Worm (Caenorhabditis elegans) whole organism, mixed stage, embryonic: ENCODE results near the gene F40F8.4.

Experiments
- M03D4.4 ChIP-seq: sonication (generic microtip); optimal IDR thresholded peaks from 2 replicates; lab custom pipeline; 2017; ENCODE audit warnings: mild to moderate bottlenecking, missing genetic modification characterization, missing compliant biosample characterization
- bed-3 ChIP-seq: fragments of 200-800 bp; sonication (Bioruptor generic); optimal IDR thresholded peaks from 3 replicates; lab custom pipeline; 2018; ENCODE audit warnings: mild to moderate bottlenecking, missing genetic modification characterization, moderate library complexity, missing compliant biosample characterization
- blmp-1 ChIP-seq: fragments of 150-350 bp; optimal IDR thresholded peaks from 2 replicates; lab custom pipeline; 2014; ENCODE audit warnings: missing biosample characterization, missing genetic modification characterization
- ceh-39 ChIP-seq: fragments of 150-350 bp; optimal IDR thresholded peaks from 2 replicates; lab custom pipeline; 2014; ENCODE audit warnings: missing biosample characterization, missing genetic modification characterization
- ceh-43 ChIP-seq: fragments of 200-800 bp; sonication (Bioruptor generic); optimal IDR thresholded peaks from 2 replicates; lab custom pipeline; 2018; ENCODE audit warnings: mild to moderate bottlenecking, missing genetic modification characterization, moderate library complexity, missing compliant biosample characterization
- ceh-83 ChIP-seq: fragments of 200-800 bp; sonication (Bioruptor generic); optimal IDR thresholded peaks from 2 replicates; lab custom pipeline; 2018; ENCODE audit warnings: mild to moderate bottlenecking, missing genetic modification characterization, missing compliant biosample characterization
- ces-1 ChIP-seq: fragments of 150-350 bp; optimal IDR thresholded peaks from 2 replicates; lab custom pipeline; 2014; ENCODE audit warnings: missing biosample characterization, missing genetic modification reagents, missing genetic modification characterization
- cnd-1 ChIP-seq: fragments of 200-800 bp; sonication (Bioruptor generic); optimal IDR thresholded peaks from 2 replicates; lab custom pipeline; 2018; ENCODE audit warnings: mild to moderate bottlenecking, missing genetic modification characterization, missing compliant biosample characterization
- drap-1 ChIP-seq: fragments of 200-800 bp; sonication (Bioruptor generic); optimal IDR thresholded peaks from 3 replicates; lab custom pipeline; 2018; ENCODE audit warnings: mild to moderate bottlenecking, missing genetic modification characterization, missing compliant biosample characterization
- elt-1 ChIP-seq: sonication (generic microtip); optimal IDR thresholded peaks from 2 replicates; lab custom pipeline; 2017; ENCODE audit warnings: missing genetic modification characterization, mild to moderate bottlenecking, missing compliant biosample characterization, antibody characterized with exemption, moderate library complexity, borderline replicate concordance; ENCODE audit not compliant: insufficient read depth
- flh-1 ChIP-seq: fragments of 200-800 bp; sonication (Bioruptor generic); optimal IDR thresholded peaks from 2 replicates; lab custom pipeline; 2018; ENCODE audit warnings: mild to moderate bottlenecking, missing genetic modification characterization, moderate library complexity, missing compliant biosample characterization
- ham-2 ChIP-seq: fragments of 200-800 bp; sonication (Bioruptor generic); optimal IDR thresholded peaks from 2 replicates; lab custom pipeline; 2018; ENCODE audit warnings: mild to moderate bottlenecking, missing genetic modification characterization, missing compliant biosample characterization
- hlh-1 ChIP-seq: fragments of 150-350 bp; optimal IDR thresholded peaks from 2 replicates; lab custom pipeline; 2014; ENCODE audit warnings: missing biosample characterization, missing genetic modification reagents, missing genetic modification characterization
- lin-13 ChIP-seq: fragments of 150-350 bp; optimal IDR thresholded peaks from 2 replicates; lab custom pipeline; 2014; ENCODE audit warnings: missing biosample characterization, missing genetic modification characterization
- lin-32 ChIP-seq: fragments of 200-800 bp; sonication (Bioruptor generic); optimal IDR thresholded peaks from 2 replicates; lab custom pipeline; 2018; ENCODE audit warnings: mild to moderate bottlenecking, missing genetic modification characterization, missing compliant biosample characterization
- lsy-2 ChIP-seq: fragments of 150-350 bp; optimal IDR thresholded peaks from 2 replicates; lab custom pipeline; 2014; ENCODE audit warnings: missing biosample characterization, missing genetic modification characterization
- mab-5 ChIP-seq: fragments of 150-350 bp; optimal IDR thresholded peaks from 2 replicates; lab custom pipeline; 2014; ENCODE audit warnings: missing biosample characterization, missing genetic modification characterization
- mep-1 ChIP-seq: fragments of 150-350 bp; optimal IDR thresholded peaks from 2 replicates; lab custom pipeline; 2017; ENCODE audit warnings: missing biosample characterization, missing genetic modification reagents, missing genetic modification characterization, inconsistent platforms
- mls-2 ChIP-seq: sonication (generic microtip); optimal IDR thresholded peaks from 2 replicates; lab custom pipeline; 2016; ENCODE audit warnings: mild to moderate bottlenecking, missing genetic modification characterization, moderate library complexity, missing compliant biosample characterization
- nhr-12 ChIP-seq: fragments of 150-350 bp; optimal IDR thresholded peaks from 2 replicates; lab custom pipeline; 2014; ENCODE audit warnings: missing biosample characterization, missing genetic modification characterization
- nhr-2 ChIP-seq: fragments of 150-350 bp; optimal IDR thresholded peaks from 2 replicates; lab custom pipeline; 2014; ENCODE audit warnings: missing biosample characterization, missing genetic modification characterization
- nhr-237 ChIP-seq: fragments of 150-350 bp; optimal IDR thresholded peaks from 2 replicates; lab custom pipeline; 2014; ENCODE audit warnings: missing biosample characterization, missing genetic modification characterization
- nhr-76 ChIP-seq: sonication (generic microtip); optimal IDR thresholded peaks from 2 replicates; lab custom pipeline; 2017; ENCODE audit warnings: missing biosample characterization, missing genetic modification characterization
- pha-4 ChIP-seq: fragments of 150-350 bp; optimal IDR thresholded peaks from 2 replicates; lab custom pipeline; 2018; ENCODE audit warnings: missing biosample characterization, missing genetic modification reagents, missing genetic modification characterization
- sem-2 ChIP-seq: fragments of 200-800 bp; sonication (Bioruptor generic); optimal IDR thresholded peaks from 2 replicates; lab custom pipeline; 2018; ENCODE audit warnings: mild to moderate bottlenecking, missing genetic modification characterization, missing compliant biosample characterization
- snpc-4 ChIP-seq: fragments of 150-350 bp; optimal IDR thresholded peaks from 2 replicates; lab custom pipeline; 2014; ENCODE audit warnings: missing biosample characterization, missing genetic modification characterization
- sptf-1 ChIP-seq: sonication (generic microtip); optimal IDR thresholded peaks from 2 replicates; lab custom pipeline; 2017; ENCODE audit warnings: mild to moderate bottlenecking, missing genetic modification characterization, moderate library complexity, missing compliant biosample characterization
- tbx-8 ChIP-seq: fragments of 200-800 bp; sonication (Bioruptor generic); optimal IDR thresholded peaks from 2 replicates; lab custom pipeline; 2018; ENCODE audit warnings: mild to moderate bottlenecking, missing genetic modification characterization, moderate library complexity, missing compliant biosample characterization
- unc-120 ChIP-seq: sonication (generic microtip); optimal IDR thresholded peaks from 2 replicates; lab custom pipeline; 2017; ENCODE audit warnings: missing genetic modification characterization, missing compliant biosample characterization; ENCODE audit not compliant: poor library complexity, severe bottlenecking
- unc-62 ChIP-seq: fragments of 150-350 bp; optimal IDR thresholded peaks from 2 replicates; lab custom pipeline; 2014; ENCODE audit warnings: missing biosample characterization, missing genetic modification reagents, missing genetic modification characterization
- ztf-11 ChIP-seq: fragments of 150-350 bp; optimal IDR thresholded peaks from 2 replicates; lab custom pipeline; 2014; ENCODE audit warnings: missing biosample characterization, missing genetic modification characterization

Gene F40F8.4

DNA sequence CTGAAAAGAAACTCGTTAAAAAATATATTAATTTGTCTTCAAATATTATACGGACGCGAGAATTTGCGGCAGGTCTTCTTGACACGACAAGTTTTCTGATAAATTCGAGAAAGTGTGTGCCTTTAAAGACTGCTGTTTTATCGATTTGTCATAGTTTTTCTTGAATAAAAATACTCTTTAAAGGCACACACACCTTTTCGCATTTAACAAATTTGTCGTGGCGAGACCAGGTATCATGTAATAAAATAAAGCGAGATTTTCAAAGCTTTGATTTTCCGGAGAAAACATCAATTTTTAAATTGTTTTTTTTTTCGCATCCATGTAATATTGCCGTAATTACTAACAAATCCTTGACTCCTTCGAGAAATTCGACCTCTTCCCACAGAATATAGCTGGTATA lies 38.9 kb downstream of the F40F8.4 start:
- TF ChIP-seq ceh-43 (GFP tag; lab: Kevin White, UChicago) = no peak
- TF ChIP-seq blmp-1 (tag; lab: Kevin White, UChicago) = no peak
- no peak for TF ChIP-seq nhr-2 (tag; lab: Kevin White, UChicago)
- TF ChIP-seq sem-2 = no peak
- TF ChIP-seq pha-4 (tag; lab: Kevin White, UChicago) = no peak
- no peak for TF ChIP-seq unc-120 (tag; lab: Kevin White, UChicago)
- TF ChIP-seq bed-3 = no peak
- TF ChIP-seq nhr-76 (tag; lab: Kevin White, UChicago) = no peak
- no peak for TF ChIP-seq ceh-83
- no peak for TF ChIP-seq cnd-1 (tag; lab: Kevin White, UChicago)
- TF ChIP-seq mls-2 (tag; lab: Kevin White, UChicago) = no peak
- no peak for TF ChIP-seq lin-13 (tag; lab: Kevin White, UChicago)
- TF ChIP-seq mab-5 (tag; lab: Kevin White, UChicago) = no peak
- TF ChIP-seq nhr-237 (tag; lab: Kevin White, UChicago) = no peak

- TF ChIP-seq bed-3 (no peak), ces-1 (GFP tag; lab: Kevin White, UChicago) (no peak)
Measured at ce11 chrII:11099841-11100240, 40.2 kb downstream of the F40F8.4 start, which contains the start of gene C09H10.4. C09H10.4 (plus strand) TSS chrII:11100141.

ce11 chrII:11097154-11097887 lies 42.7 kb downstream of the F40F8.4 start, which contains the start of the genes rpl-36.A and nuo-1:
rpl-36.A (minus strand) TSS chrII:11097204.
nuo-1 (plus strand) TSS chrII:11097837.
- TF ChIP-seq hlh-1 (tag; lab: Kevin White, UChicago) = peak; percentile 55
- TF ChIP-seq lin-32 = no peak
- TF ChIP-seq pha-4 (tag; lab: Kevin White, UChicago) = peak; percentile 73
- TF ChIP-seq ceh-39 (tag; lab: Kevin White, UChicago) = peak; percentile 44
- no peak for TF ChIP-seq mab-5 (tag; lab: Kevin White, UChicago)
- no peak for TF ChIP-seq flh-1 (GFP tag; lab: Kevin White, UChicago)
- TF ChIP-seq sptf-1 (tag; lab: Kevin White, UChicago) = peak; percentile 50
- no peak for TF ChIP-seq nhr-12 (tag; lab: Kevin White, UChicago)
- no peak for TF ChIP-seq M03D4.4 (tag; lab: Kevin White, UChicago)
- peak; percentile 89 for TF ChIP-seq blmp-1 (tag; lab: Kevin White, UChicago)
- no peak for TF ChIP-seq tbx-8 (GFP tag; lab: Kevin White, UChicago)
- TF ChIP-seq cnd-1 (tag; lab: Kevin White, UChicago) = no peak
- no peak for TF ChIP-seq mls-2 (tag; lab: Kevin White, UChicago)
- TF ChIP-seq lin-13 (tag; lab: Kevin White, UChicago) = peak; percentile 76
- no peak for TF ChIP-seq ceh-83
- TF ChIP-seq sem-2 = no peak
- TF ChIP-seq nhr-237 (tag; lab: Kevin White, UChicago) = peak; percentile 94
- peak; percentile 53 for TF ChIP-seq ces-1 (GFP tag; lab: Kevin White, UChicago)
- TF ChIP-seq unc-120 (tag; lab: Kevin White, UChicago) = peak; percentile 80
- TF ChIP-seq unc-62 (GFP tag; lab: Kevin White, UChicago) = peak; percentile 34
- TF ChIP-seq elt-1 (tag; lab: Kevin White, UChicago) = no peak
- TF ChIP-seq lsy-2 = peak; percentile 98
- no peak for TF ChIP-seq ztf-11 (tag; lab: Kevin White, UChicago)
- TF ChIP-seq mep-1 = peak; percentile 93
- TF ChIP-seq snpc-4 (tag; lab: Kevin White, UChicago) = no peak
- peak; percentile 1 for TF ChIP-seq ham-2 (GFP tag; lab: Kevin White, UChicago)
- peak; percentile 4 for TF ChIP-seq drap-1 (GFP tag; lab: Kevin White, UChicago)

ce11 chrII:11096233-11096632 lies 43.8 kb downstream of the F40F8.4 start, which contains the start of gene nbs-1:
nbs-1 (minus strand) TSS chrII:11096478.
- TF ChIP-seq blmp-1 (tag; lab: Kevin White, UChicago) (no peak), nhr-237 (tag; lab: Kevin White, UChicago) (no peak), mab-5 (tag; lab: Kevin White, UChicago) (no peak), bed-3 (no peak)
